Fruit fly (Drosophila melanogaster): ENCODE results near the gene CG10903.

Gene CG10903

DNA sequence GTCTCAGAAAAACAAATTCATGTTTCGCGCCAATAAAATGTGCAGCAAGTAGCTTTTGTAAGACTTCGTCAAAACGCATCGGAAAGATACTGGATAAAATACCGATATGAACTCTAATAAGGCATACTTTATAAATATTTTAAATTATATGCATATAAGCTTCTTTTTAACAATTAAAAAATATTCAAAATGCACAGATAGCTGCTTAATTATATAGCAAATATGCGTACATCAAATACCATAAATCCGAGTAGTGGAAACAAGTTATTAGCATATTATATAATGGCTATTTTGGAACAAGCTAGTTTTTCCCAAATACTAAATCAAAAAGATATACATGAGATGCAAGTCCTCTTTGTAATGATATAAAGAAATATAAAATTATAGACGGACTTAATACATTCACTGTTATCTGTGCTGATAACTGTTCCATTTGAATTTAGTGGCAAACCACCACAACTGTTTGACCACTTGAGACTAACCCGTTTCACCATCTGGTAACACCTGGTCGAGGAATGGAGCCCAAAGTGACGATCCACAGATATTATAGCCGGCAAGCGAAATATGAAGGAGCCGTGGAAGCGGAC, 30.6 kb upstream of the CG10903 start, which contains the start of gene PIG-H (continued):
- TF ChIP-seq hb (GFP tag; IDR thresholded peaks at IDR 0.05; ENCODE audit: partially characterized antibody) (0 out of 3 replicates have a peak, but pooled peaks have one; percentile 16), CG3065 (GFP tag; optimal IDR thresholded peaks at IDR 0.05) (no peak), Fer3 (tag; optimal IDR thresholded peaks at IDR 0.05) (no peak), CoRest (tag; optimal IDR thresholded peaks at IDR 0.05) (peak; percentile 43), CG7556 (GFP tag; optimal IDR thresholded peaks at IDR 0.05) (no peak), CG14667 (GFP tag; IDR thresholded peaks at IDR 0.05) (no peak), CG9215 (GFP tag; IDR thresholded peaks at IDR 0.05) (no peak), CG5180 (GFP tag; optimal IDR thresholded peaks at IDR 0.05) (no peak), Dll (GFP tag; IDR thresholded peaks at IDR 0.05; ENCODE audit: partially characterized antibody) (no peak), Meics (GFP tag; optimal IDR thresholded peaks at IDR 0.05) (no peak), cas (GFP tag; IDR thresholded peaks at IDR 0.05) (no peak), MESR4 (GFP tag; optimal IDR thresholded peaks at IDR 0.05) (peak; percentile 52), gem (tag; optimal IDR thresholded peaks at IDR 0.05) (peak; percentile 53), Neu2 (GFP tag; optimal IDR thresholded peaks at IDR 0.05; ENCODE audit: borderline replicate concordance) (no peak), unpg (GFP tag; optimal IDR thresholded peaks at IDR 0.05) (no peak), Lpt (GFP tag; optimal IDR thresholded peaks at IDR 0.05) (no peak), CG4360 (GFP tag; IDR thresholded peaks at IDR 0.05) (no peak), Drgx (GFP tag; IDR thresholded peaks at IDR 0.05) (no peak), CG12299 (tag; optimal IDR thresholded peaks at IDR 0.05) (no peak), CG13624 (GFP tag; optimal IDR thresholded peaks at IDR 0.05) (no peak), B-H2 (GFP tag; optimal IDR thresholded peaks at IDR 0.05) (no peak), ind (GFP tag; optimal IDR thresholded peaks at IDR 0.05) (no peak), Xbp1 (GFP tag; optimal IDR thresholded peaks at IDR 0.05) (no peak), Ssrp (tag; optimal IDR thresholded peaks at IDR 0.05) (no peak), Sry-β (GFP tag; optimal IDR thresholded peaks at IDR 0.05) (peak; percentile 9), sima (GFP tag; optimal IDR thresholded peaks at IDR 0.05) (no peak), ssp (GFP tag; IDR thresholded peaks at IDR 0.05) (peak; percentile 93), CG34376 (GFP tag; optimal IDR thresholded peaks at IDR 0.05) (no peak), Elba2 (GFP tag; optimal IDR thresholded peaks at IDR 0.05) (no peak), ara (GFP tag; IDR thresholded peaks at IDR 0.05) (no peak), CG1602 (GFP tag; optimal IDR thresholded peaks at IDR 0.05) (peak; percentile 10), cg (GFP tag; optimal IDR thresholded peaks at IDR 0.05) (no peak), sr (GFP tag; IDR thresholded peaks at IDR 0.05) (no peak), CG3838 (GFP tag; optimal IDR thresholded peaks at IDR 0.05) (no peak), CG7745 (tag; optimal IDR thresholded peaks at IDR 0.05) (no peak), E2f1 (GFP tag; IDR thresholded peaks at IDR 0.05) (no peak), bsh (GFP tag; optimal IDR thresholded peaks at IDR 0.05) (no peak), fd96Cb (tag; optimal IDR thresholded peaks at IDR 0.05) (no peak), CG2116 (GFP tag; optimal IDR thresholded peaks at IDR 0.05) (peak; percentile 24), Dfd (GFP tag; optimal IDR thresholded peaks at IDR 0.05) (no peak), CG17568 (GFP tag; optimal IDR thresholded peaks at IDR 0.05) (no peak), pros (GFP tag; optimal IDR thresholded peaks at IDR 0.05) (no peak), CTCF (GFP tag; optimal IDR thresholded peaks at IDR 0.05) (no peak), PHDP (tag; optimal IDR thresholded peaks at IDR 0.05) (no peak), ERR (GFP tag; optimal IDR thresholded peaks at IDR 0.05) (no peak), eyg (GFP tag; optimal IDR thresholded peaks at IDR 0.05) (no peak), Nf-YA (GFP tag; IDR thresholded peaks at IDR 0.05) (no peak), CG6654 (GFP tag; optimal IDR thresholded peaks at IDR 0.05) (no peak), jumu (GFP tag; optimal IDR thresholded peaks at IDR 0.05) (no peak), CG30020 (tag; optimal IDR thresholded peaks at IDR 0.05) (peak; percentile 83), cato (GFP tag; optimal IDR thresholded peaks at IDR 0.05; ENCODE audit: borderline replicate concordance) (no peak)
